Worm (Caenorhabditis elegans) whole organism, L1 larva: ENCODE results near the gene C34C12.6.

ENCODE experiments used
- elt-2 ChIP-seq: sonication (generic microtip); optimal IDR thresholded peaks from 2 replicates; lab custom pipeline; 2016; ENCODE audit warnings: missing genetic modification characterization, mild to moderate bottlenecking, inconsistent platforms, missing compliant biosample characterization, missing genetic modification reagents
- fos-1 ChIP-seq: fragments of 150-350 bp; optimal IDR thresholded peaks from 2 replicates; lab custom pipeline; 2014; ENCODE audit warnings: missing biosample characterization, missing genetic modification characterization
- hlh-17 ChIP-seq: fragments of 200-800 bp; sonication (Bioruptor generic); optimal IDR thresholded peaks from 2 replicates; lab custom pipeline; 2018; ENCODE audit warnings: missing genetic modification characterization, mild to moderate bottlenecking, missing compliant biosample characterization, moderate library complexity, borderline replicate concordance
- lsy-2 ChIP-seq, 2 experiments: fragments of 150-350 bp; optimal IDR thresholded peaks; 2 replicates each; lab custom pipeline; 2014; ENCODE audit warnings: missing biosample characterization in 2 of 2, missing genetic modification characterization in 2 of 2
- mdl-1 ChIP-seq, 2 experiments: fragments of 150-350 bp; optimal IDR thresholded peaks; 2 replicates each; lab custom pipeline; 2014 to 2017; ENCODE audit warnings: missing biosample characterization in 2 of 2, missing genetic modification characterization in 2 of 2, inconsistent platforms in 1 of 2
- mef-2 ChIP-seq: fragments of 150-350 bp; optimal IDR thresholded peaks from 2 replicates; lab custom pipeline; 2014; ENCODE audit warnings: missing biosample characterization, missing genetic modification characterization
- nhr-11 ChIP-seq: fragments of 150-350 bp; optimal IDR thresholded peaks from 2 replicates; lab custom pipeline; 2014; ENCODE audit warnings: missing biosample characterization, missing genetic modification characterization
- pag-3 ChIP-seq: sonication (generic microtip); optimal IDR thresholded peaks from 2 replicates; lab custom pipeline; 2017; ENCODE audit warnings: missing genetic modification characterization, mild to moderate bottlenecking, missing compliant biosample characterization, antibody characterized with exemption, borderline replicate concordance; ENCODE audit not compliant: insufficient read depth
- unc-62 ChIP-seq: fragments of 150-350 bp; optimal IDR thresholded peaks from 2 replicates; lab custom pipeline; 2014; ENCODE audit warnings: missing biosample characterization, missing genetic modification reagents, missing genetic modification characterization

- no peak for TF ChIP-seq unc-62 (GFP tag; lab: Kevin White, UChicago)
- no peak for TF ChIP-seq fos-1 (tag; lab: Kevin White, UChicago)
- no peak for TF ChIP-seq mef-2
- TF ChIP-seq hlh-17 = no peak
- TF ChIP-seq mdl-1 (tag; optimal IDR thresholded peaks at IDR 0.05; lab: Kevin White, UChicago) = no peak
- TF ChIP-seq elt-2 = no peak
- no peak for TF ChIP-seq lsy-2 (tag; optimal IDR thresholded peaks at IDR 0.05; lab: Kevin White, UChicago)
- TF ChIP-seq pag-3 = no peak
- TF ChIP-seq nhr-11 (tag; lab: Kevin White, UChicago) = no peak
These were observed 2.2 kb upstream of the C34C12.6 start for ce11 chrIII:3480236-3480635.
